Worm (Caenorhabditis elegans): ENCODE results near the gene cbp-2.

cbp-2 gene

ce11 chrIII:9965444-9965843 is 42.5 kb downstream of the cbp-2 start:
- TF ChIP-seq ets-4 (tag; optimal IDR thresholded peaks at IDR 0.05) (no peak), unc-55 (GFP tag; optimal IDR thresholded peaks at IDR 0.05) (peak; percentile 54)

- no peak for TF ChIP-seq pqm-1 (tag; optimal IDR thresholded peaks at IDR 0.05)
- no peak for TF ChIP-seq unc-55 (GFP tag; optimal IDR thresholded peaks at IDR 0.05)
- peak; percentile 40 for TF ChIP-seq ceh-34 (tag; optimal IDR thresholded peaks at IDR 0.05)
Observed at ce11 chrIII:9969371-9969770, 46.4 kb downstream of the cbp-2 start.

DNA sequence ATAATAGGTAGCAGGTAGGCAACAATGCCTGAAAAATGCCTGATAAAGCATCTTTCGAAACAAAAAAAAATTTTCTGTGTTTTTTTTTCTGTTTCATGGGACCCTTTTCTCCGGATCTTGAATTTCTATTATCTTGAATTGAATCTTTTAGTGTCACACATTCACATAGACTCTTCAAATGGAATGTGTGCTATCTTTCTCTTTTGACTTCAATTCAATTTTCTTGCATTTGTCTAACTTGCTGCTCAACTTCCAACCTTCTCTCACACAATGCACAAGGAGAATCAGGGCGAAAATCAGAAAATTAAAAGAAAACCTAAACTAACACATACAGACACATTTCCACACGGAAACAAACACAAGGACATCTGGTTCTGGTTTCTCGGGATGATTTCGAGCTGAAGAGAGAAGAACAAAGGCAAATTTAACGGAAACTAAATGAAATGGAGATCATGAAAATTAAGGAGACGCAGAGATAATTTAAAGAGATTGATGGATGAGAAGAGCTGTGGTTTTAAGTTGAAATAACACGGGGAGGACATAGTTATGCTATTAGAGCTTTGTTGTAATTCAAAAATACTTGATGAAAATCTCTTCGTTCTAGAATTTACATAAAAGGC is 49.3 kb downstream of the cbp-2 start:
- no peak for TF ChIP-seq ama-1 (optimal IDR thresholded peaks at IDR 0.05)
- no peak for TF ChIP-seq C08G9.2 (tag; optimal IDR thresholded peaks at IDR 0.05)
- no peak for TF ChIP-seq K02D7.2 (tag; optimal IDR thresholded peaks at IDR 0.05)
- TF ChIP-seq unc-42 (tag; optimal IDR thresholded peaks at IDR 0.05), result peak; percentile 36
- no peak for TF ChIP-seq unc-55 (GFP tag; optimal IDR thresholded peaks at IDR 0.05)
- no peak for TF ChIP-seq pha-4 (tag; optimal IDR thresholded peaks at IDR 0.05)
- no peak for TF ChIP-seq nhr-232 (tag; optimal IDR thresholded peaks at IDR 0.05)
- TF ChIP-seq C38D4.7 (GFP tag; optimal IDR thresholded peaks at IDR 0.05), result no peak

DNA sequence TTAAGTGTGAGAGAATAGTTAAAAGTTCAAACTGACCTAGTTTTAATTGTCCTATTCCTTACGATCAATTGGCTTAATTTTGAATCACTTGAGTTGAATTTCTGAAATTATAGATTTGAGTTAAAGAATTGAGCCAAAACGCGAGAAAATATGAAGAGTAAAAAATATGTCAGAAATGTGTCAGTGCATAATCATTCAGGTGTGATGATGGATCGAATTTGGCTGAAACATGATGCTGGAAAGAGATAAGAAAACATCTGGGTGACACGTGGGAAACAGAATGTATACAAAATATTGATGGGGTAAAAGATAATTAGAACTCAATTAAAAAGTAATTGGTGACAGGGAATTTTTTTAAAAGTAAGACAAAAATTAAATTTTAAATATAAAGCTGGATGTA is 50.8 kb downstream of the cbp-2 start, which contains the start of gene R10E12.2:
Gene R10E12.2 (minus strand): TSS at position 101 of the 400 bp plus-strand sequence.
- no peak for TF ChIP-seq nhr-11 (tag; optimal IDR thresholded peaks at IDR 0.05)
- no peak for TF ChIP-seq hlh-13 (GFP tag; optimal IDR thresholded peaks at IDR 0.05)
- no peak for TF ChIP-seq ahr-1 (tag; optimal IDR thresholded peaks at IDR 0.05)
- TF ChIP-seq K09A11.1 (tag; optimal IDR thresholded peaks at IDR 0.05; ENCODE audit: insufficient read depth), result no peak
- no peak for TF ChIP-seq madf-2 (tag; optimal IDR thresholded peaks at IDR 0.05)
- TF ChIP-seq ama-1 (optimal IDR thresholded peaks at IDR 0.05), result no peak
- TF ChIP-seq ceh-19 (GFP tag; optimal IDR thresholded peaks at IDR 0.05), result no peak
- TF ChIP-seq che-1 (tag; optimal IDR thresholded peaks at IDR 0.05), result no peak
- no peak for TF ChIP-seq fax-1 (tag; optimal IDR thresholded peaks at IDR 0.05)
- no peak for TF ChIP-seq ref-2 (tag; optimal IDR thresholded peaks at IDR 0.05)
- TF ChIP-seq unc-86 (tag; optimal IDR thresholded peaks at IDR 0.05), result no peak
- no peak for TF ChIP-seq tbx-7 (tag; optimal IDR thresholded peaks at IDR 0.05)

Data from whole organism, late embryonic.